Fruit fly (Drosophila melanogaster) whole organism, prepupa: ENCODE measurements around the gene mEFTs.

ENCODE experiments used
- Blimp-1 ChIP-seq: fragments of 200-800 bp; sonication (Bioruptor generic); optimal IDR thresholded peaks from 3 replicates; lab custom pipeline; 2017; ENCODE audit warnings: missing biosample characterization, missing genetic modification characterization, mild to moderate bottlenecking, moderate library complexity, missing genetic modification reagents
- CG11294 ChIP-seq: fragments of 200-800 bp; sonication (Bioruptor generic); IDR thresholded peaks from 2 replicates; pipeline ENCODE4 v1.3.6; 2022; ENCODE audit warnings: missing biosample characterization, missing genetic modification characterization
- CG11762 ChIP-seq: fragments of 200-800 bp; sonication (Bioruptor generic); optimal IDR thresholded peaks from 3 replicates; lab custom pipeline; 2016; ENCODE audit warnings: missing biosample characterization, missing genetic modification characterization; ENCODE audit not compliant: insufficient read depth
- CG16779 ChIP-seq: fragments of 200-800 bp; sonication (Bioruptor generic); optimal IDR thresholded peaks from 3 replicates; lab custom pipeline; 2017; ENCODE audit warnings: missing biosample characterization, mild to moderate bottlenecking, missing genetic modification characterization
- CG4318 ChIP-seq: fragments of 200-800 bp; sonication (Bioruptor generic); optimal IDR thresholded peaks from 3 replicates; lab custom pipeline; 2017; ENCODE audit warnings: missing biosample characterization, mild to moderate bottlenecking, missing genetic modification characterization
- CG6163 ChIP-seq: fragments of 200-800 bp; sonication (Bioruptor generic); IDR thresholded peaks from 3 replicates; pipeline ENCODE4 v1.3.6; 2022; ENCODE audit warnings: missing biosample characterization, missing genetic modification characterization
- CG6792 ChIP-seq: fragments of 200-800 bp; sonication (Bioruptor generic); optimal IDR thresholded peaks from 3 replicates; lab custom pipeline; 2016; ENCODE audit warnings: missing biosample characterization, missing genetic modification characterization
- CG6808 ChIP-seq: fragments of 200-800 bp; sonication (Bioruptor generic); optimal IDR thresholded peaks from 3 replicates; lab custom pipeline; 2017; ENCODE audit warnings: missing biosample characterization, missing genetic modification characterization, mild to moderate bottlenecking, moderate library complexity, missing genetic modification reagents
- CG6854 ChIP-seq: fragments of 200-800 bp; sonication (Bioruptor generic); optimal IDR thresholded peaks from 2 replicates; lab custom pipeline; 2017; ENCODE audit warnings: missing biosample characterization, mild to moderate bottlenecking, missing genetic modification characterization
- CG8119 ChIP-seq: fragments of 200-800 bp; sonication (Bioruptor generic); IDR thresholded peaks from 3 replicates; pipeline ENCODE4 v1.3.6; 2022; ENCODE audit warnings: missing biosample characterization, missing genetic modification characterization
- CG9139 ChIP-seq: fragments of 200-800 bp; sonication (Bioruptor generic); optimal IDR thresholded peaks from 3 replicates; lab custom pipeline; 2017; ENCODE audit warnings: missing biosample characterization, mild to moderate bottlenecking, missing genetic modification characterization
- Eip75B ChIP-seq: fragments of 200-800 bp; sonication (Bioruptor generic); optimal IDR thresholded peaks from 3 replicates; lab custom pipeline; 2016; ENCODE audit warnings: missing biosample characterization, missing genetic modification characterization
- Eip78C ChIP-seq: fragments of 200-800 bp; sonication (Bioruptor generic); peaks from one replicate; lab custom pipeline; 2016; ENCODE audit warnings: missing biosample characterization, missing genetic modification characterization
- Eip93F ChIP-seq: fragments of 200-800 bp; sonication (Bioruptor generic); optimal IDR thresholded peaks from 2 replicates; lab custom pipeline; 2016; ENCODE audit warnings: missing biosample characterization, mild to moderate bottlenecking, missing genetic modification characterization
- Ets21C ChIP-seq: fragments of 200-800 bp; sonication (Bioruptor generic); optimal IDR thresholded peaks from 3 replicates; lab custom pipeline; 2016; ENCODE audit warnings: missing biosample characterization, missing genetic modification characterization
- Ets96B ChIP-seq: fragments of 200-800 bp; optimal IDR thresholded peaks from 2 replicates; lab custom pipeline; 2019; ENCODE audit warnings: missing biosample characterization, mild to moderate bottlenecking, missing genetic modification characterization, moderate library complexity
- Gug ChIP-seq: fragments of 200-800 bp; sonication (Bioruptor generic); IDR thresholded peaks from 2 replicates; pipeline ENCODE4 v1.3.6; 2022; ENCODE audit warnings: missing biosample characterization, missing genetic modification characterization
- Hr38 ChIP-seq: sonication (Bioruptor generic); optimal IDR thresholded peaks from 2 replicates; lab custom pipeline; 2016; ENCODE audit warnings: missing biosample characterization, missing genetic modification characterization
- Hr39 ChIP-seq: fragments of 200-800 bp; sonication (Bioruptor generic); optimal IDR thresholded peaks from 2 replicates; lab custom pipeline; 2016; ENCODE audit warnings: missing biosample characterization, missing genetic modification characterization
- Hr4 ChIP-seq: fragments of 200-800 bp; sonication (Bioruptor generic); optimal IDR thresholded peaks from 3 replicates; lab custom pipeline; 2016; ENCODE audit warnings: missing biosample characterization, missing genetic modification characterization
- Lpt ChIP-seq: fragments of 200-800 bp; sonication (Bioruptor generic); optimal IDR thresholded peaks from 3 replicates; lab custom pipeline; 2016; ENCODE audit warnings: missing biosample characterization, missing genetic modification characterization
- OdsH ChIP-seq: fragments of 200-800 bp; sonication (Bioruptor generic); optimal IDR thresholded peaks from 3 replicates; lab custom pipeline; 2016; ENCODE audit warnings: missing biosample characterization, missing genetic modification characterization
- Sox102F ChIP-seq: fragments of 200-800 bp; sonication (Bioruptor generic); optimal IDR thresholded peaks from 2 replicates; lab custom pipeline; 2016; ENCODE audit warnings: missing biosample characterization, mild to moderate bottlenecking, missing genetic modification characterization
- Sox15 ChIP-seq: fragments of 200-800 bp; sonication (Bioruptor generic); optimal IDR thresholded peaks from 3 replicates; lab custom pipeline; 2016; ENCODE audit warnings: missing biosample characterization, missing genetic modification characterization
- acj6 ChIP-seq: fragments of 200-800 bp; sonication (Bioruptor generic); optimal IDR thresholded peaks from 3 replicates; lab custom pipeline; 2016; ENCODE audit warnings: missing biosample characterization, missing genetic modification characterization
- dac ChIP-seq: fragments of 200-800 bp; sonication (Bioruptor generic); optimal IDR thresholded peaks from 2 replicates; lab custom pipeline; 2017; ENCODE audit warnings: missing biosample characterization, mild to moderate bottlenecking, missing genetic modification characterization
- eg ChIP-seq: fragments of 200-800 bp; sonication (Bioruptor generic); IDR thresholded peaks from 3 replicates; pipeline ENCODE4 v1.3.6; 2022; ENCODE audit warnings: missing biosample characterization, missing genetic modification characterization
- fd85E ChIP-seq: fragments of 200-800 bp; sonication (Bioruptor generic); optimal IDR thresholded peaks from 3 replicates; lab custom pipeline; 2016; ENCODE audit warnings: missing biosample characterization, missing genetic modification characterization
- lz ChIP-seq: fragments of 200-800 bp; sonication (Bioruptor generic); optimal IDR thresholded peaks from 3 replicates; lab custom pipeline; 2016; ENCODE audit warnings: missing biosample characterization, missing genetic modification characterization
- pdm3 ChIP-seq: fragments of 200-800 bp; sonication (Bioruptor generic); optimal IDR thresholded peaks from 3 replicates; lab custom pipeline; 2016; ENCODE audit warnings: missing biosample characterization, missing genetic modification characterization
- salr ChIP-seq, 2 experiments: fragments of 200-800 bp; sonication (Bioruptor generic); optimal IDR thresholded peaks; 3 replicates each; lab custom pipeline; 2016 to 2018; ENCODE audit warnings: missing biosample characterization in 2 of 2, missing genetic modification characterization in 2 of 2, mild to moderate bottlenecking in 1 of 2
- spab ChIP-seq: fragments of 200-800 bp; sonication (Bioruptor generic); optimal IDR thresholded peaks from 2 replicates; lab custom pipeline; 2017; ENCODE audit warnings: missing biosample characterization, mild to moderate bottlenecking, missing genetic modification characterization, missing genetic modification reagents
- ss ChIP-seq, 2 experiments: fragments of 200-800 bp; sonication (Bioruptor generic); optimal IDR thresholded peaks; 2 replicates in 1 of 2; 3 replicates in 1 of 2; lab custom pipeline; 2017 to 2018; ENCODE audit warnings: mild to moderate bottlenecking in 2 of 2, missing biosample characterization in 2 of 2, missing genetic modification characterization in 2 of 2, moderate library complexity in 1 of 2
- svp ChIP-seq: fragments of 200-800 bp; sonication (Bioruptor generic); peaks from one replicate; lab custom pipeline; 2016; ENCODE audit warnings: missing biosample characterization, missing genetic modification characterization
- topi ChIP-seq: fragments of 200-800 bp; sonication (Bioruptor generic); optimal IDR thresholded peaks from 3 replicates; lab custom pipeline; 2016; ENCODE audit warnings: missing biosample characterization, missing genetic modification characterization
- vri ChIP-seq: fragments of 200-800 bp; sonication (Bioruptor generic); optimal IDR thresholded peaks from 3 replicates; lab custom pipeline; 2016; ENCODE audit warnings: missing biosample characterization, mild to moderate bottlenecking, missing genetic modification characterization

Gene mEFTs

dm6 chr2L:17465915-17466677, 34.8 kb downstream of the mEFTs start (continued):
- TF ChIP-seq CG11762 (GFP tag; lab: Kevin White, UChicago) (peak; percentile 59), Ets21C (GFP tag; lab: Kevin White, UChicago) (peak; percentile 22), Eip93F (GFP tag; lab: Kevin White, UChicago) (no peak), CG9139 (GFP tag; lab: Kevin White, UChicago) (peak; percentile 38), CG6808 (GFP tag; lab: Kevin White, UChicago) (peak; percentile 68), CG11294 (peak; percentile 79), Blimp-1 (GFP tag; lab: Kevin White, UChicago) (no peak), Hr38 (peak; percentile 0), CG16779 (tag; lab: Kevin White, UChicago) (peak; percentile 54)

dm6 chr2L:17457944-17458343, 43.0 kb downstream of the mEFTs start, which contains the start of gene CG18563:
Gene CG18563 (minus strand): TSS chr2L:17458044.
- peak; percentile 23 for TF ChIP-seq Eip78C (GFP tag; lab: Kevin White, UChicago)
- TF ChIP-seq CG6792 (GFP tag; lab: Kevin White, UChicago), result no peak
- no peak for TF ChIP-seq dac (GFP tag; lab: Kevin White, UChicago)

- TF ChIP-seq Eip78C (GFP tag; lab: Kevin White, UChicago) (peak; percentile 40), pdm3 (GFP tag; lab: Kevin White, UChicago) (no peak)
- TF ChIP-seq, all 60 proteins: peak for 1
Observed at dm6 chr2L:17455823-17456222, 45.1 kb downstream of the mEFTs start, which contains the start of gene SPH93. Gene SPH93 (minus strand): TSS chr2L:17455923.

dm6 chr2L:17452624-17453023, 48.3 kb downstream of the mEFTs start, which contains the start of gene CG5050:
Gene CG5050 (plus strand): TSS chr2L:17452924.
- TF ChIP-seq salr (GFP tag; optimal IDR thresholded peaks at IDR 0.05; lab: Kevin White, UChicago) (no peak), Eip78C (GFP tag; lab: Kevin White, UChicago) (peak; percentile 22)

dm6 chr2L:17452084-17452483, 48.8 kb downstream of the mEFTs start:
- TF ChIP-seq CG6854 (GFP tag; lab: Kevin White, UChicago) (no peak), svp (GFP tag; lab: Kevin White, UChicago) (peak; percentile 62)

- TF ChIP-seq CG11294, result no peak; the same call in 1 of the 2 replicates
- TF ChIP-seq eg (GFP tag; lab: Robert Waterston, UW), result no peak; the same call in 2 of the 3 replicates
- TF ChIP-seq Eip75B (GFP tag; lab: Kevin White, UChicago), result peak; percentile 78
- peak; percentile 72 for TF ChIP-seq Hr39 (GFP tag; lab: Kevin White, UChicago)
- TF ChIP-seq Gug (GFP tag; lab: Robert Waterston, UW), result no peak
- TF ChIP-seq Sox102F (GFP tag; lab: Kevin White, UChicago), result peak; percentile 67
- peak; percentile 59 for TF ChIP-seq Ets21C (GFP tag; lab: Kevin White, UChicago)
- no peak for TF ChIP-seq Hr38
- peak; percentile 74 for TF ChIP-seq lz
- TF ChIP-seq CG9139 (GFP tag; lab: Kevin White, UChicago), result no peak
- TF ChIP-seq Hr4 (GFP tag; lab: Kevin White, UChicago), result peak; percentile 77
- peak; percentile 28 for TF ChIP-seq fd85E (GFP tag; lab: Kevin White, UChicago)
- TF ChIP-seq topi (GFP tag; lab: Kevin White, UChicago), result peak; percentile 84
- peak; percentile 78 for TF ChIP-seq acj6
- peak; percentile 63; the same call in 2 of the 3 replicates for TF ChIP-seq CG8119 (GFP tag; lab: Robert Waterston, UW)
- TF ChIP-seq Ets96B (tag; lab: Kevin White, UChicago), result peak; percentile 62
- TF ChIP-seq ss (GFP tag; optimal IDR thresholded peaks at IDR 0.05; lab: Kevin White, UChicago), result peak; percentile 3 to 58
- peak; percentile 78 for TF ChIP-seq pdm3 (GFP tag; lab: Kevin White, UChicago)
- peak; percentile 31 for TF ChIP-seq vri (GFP tag; lab: Kevin White, UChicago)
- TF ChIP-seq OdsH (GFP tag; lab: Kevin White, UChicago), result peak; percentile 83
- TF ChIP-seq spab (GFP tag; lab: Kevin White, UChicago), result peak; percentile 52
- TF ChIP-seq CG6163, result no peak; the same call in 2 of the 3 replicates
- peak; percentile 47 for TF ChIP-seq CG4318 (GFP tag; lab: Kevin White, UChicago)
- TF ChIP-seq Eip78C (GFP tag; lab: Kevin White, UChicago), result peak; percentile 96
- peak; percentile 55 for TF ChIP-seq Lpt (GFP tag; lab: Kevin White, UChicago)
- TF ChIP-seq Sox15, result peak; percentile 53
Observed at dm6 chr2L:17450505-17451415, 50.1 kb downstream of the mEFTs start.
